Fruit fly (Drosophila melanogaster): ENCODE data around the gene MYPT-75D.

Gene MYPT-75D

DNA sequence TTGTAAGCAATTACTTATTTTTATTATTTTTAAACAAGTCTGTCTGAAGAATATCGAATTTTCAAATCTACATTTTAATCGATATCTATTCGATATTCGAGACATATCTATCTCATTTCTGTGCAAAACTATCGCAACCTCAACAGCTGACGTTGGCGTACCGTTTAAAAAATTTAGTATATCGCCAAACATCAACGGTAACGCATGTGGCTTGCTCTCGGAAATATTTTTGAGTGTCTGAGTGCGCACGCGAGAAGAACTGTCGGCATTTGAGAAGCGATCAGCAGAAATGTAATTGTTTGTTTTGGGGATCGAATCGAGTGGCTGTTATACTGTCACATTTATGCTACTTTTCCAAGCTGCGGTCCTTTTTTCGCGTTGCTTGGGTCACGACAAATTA, at the start of gene MYPT-75D:
Gene MYPT-75D, plus strand, starts transcription at position 174 of the 400 bp plus-strand sequence.
- peak; percentile 57 for TF ChIP-seq CG17801 (GFP tag; optimal IDR thresholded peaks at IDR 0.05; ENCODE audit: partially characterized antibody)

DNA sequence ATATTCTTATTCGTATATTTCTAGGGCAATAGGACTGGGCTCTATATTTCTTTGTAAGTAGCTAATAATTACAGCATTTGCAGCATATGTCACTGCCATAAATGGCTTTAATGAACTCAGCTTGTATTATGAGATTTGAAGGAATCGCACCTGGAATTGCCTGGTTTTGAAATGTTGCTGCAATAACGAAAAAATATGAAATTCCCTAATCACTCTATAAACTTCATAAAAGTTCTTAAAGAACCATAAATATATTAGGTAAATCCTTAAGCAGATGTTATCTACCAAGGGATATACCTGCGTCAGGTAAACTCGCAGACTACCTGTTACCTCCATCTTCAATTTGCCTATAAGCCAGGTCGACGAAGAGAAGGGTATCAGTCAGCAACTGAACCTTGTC, 37.4 kb upstream of the MYPT-75D start, which contains the start of gene CG7271:
Gene CG7271, plus strand, starts transcription at position 373 of the 400 bp plus-strand sequence.
- TF ChIP-seq CG17801 (GFP tag; optimal IDR thresholded peaks at IDR 0.05; ENCODE audit: partially characterized antibody), result no peak

DNA sequence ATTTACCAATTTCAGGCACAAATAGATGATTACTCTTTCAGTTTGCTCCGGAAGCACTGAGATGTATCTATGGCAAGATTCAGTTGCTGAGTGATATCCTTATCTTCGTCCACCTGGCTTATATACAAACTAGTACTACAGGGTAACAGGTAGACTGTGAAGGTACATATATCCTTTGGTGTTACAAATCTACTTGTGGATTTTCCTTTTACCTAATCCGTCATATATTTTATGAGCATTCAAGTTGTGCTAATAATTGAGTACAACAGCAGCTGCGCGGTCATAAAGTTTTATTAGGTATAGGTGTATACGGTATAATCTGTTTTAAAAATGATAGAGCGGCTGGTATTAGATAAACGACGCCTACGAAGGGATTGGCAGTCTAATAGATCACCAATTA, 32.1 kb upstream of the MYPT-75D start, which contains the start of gene term:
Gene term, minus strand, starts transcription at position 101 of the 400 bp plus-strand sequence.
- no peak for TF ChIP-seq CG17801 (GFP tag; optimal IDR thresholded peaks at IDR 0.05; ENCODE audit: partially characterized antibody)

DNA sequence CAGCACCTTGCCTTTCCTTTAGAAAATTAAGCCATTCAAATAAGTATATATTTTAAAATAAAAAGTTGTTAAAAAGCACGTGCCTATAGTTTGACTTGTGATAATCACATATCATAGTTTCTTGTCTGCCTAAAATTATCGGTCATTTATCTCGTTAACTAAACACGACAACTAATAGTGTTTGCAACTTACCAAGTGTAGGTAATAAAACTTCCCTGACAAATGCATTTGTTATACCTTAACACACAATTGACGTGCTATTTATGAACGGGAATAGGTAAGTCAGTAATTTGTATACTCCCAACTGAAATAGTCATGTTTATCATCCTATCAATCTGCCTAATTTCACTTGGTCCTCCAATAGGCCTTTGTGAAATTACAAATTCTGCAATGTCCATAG, 22.6 kb upstream of the MYPT-75D start, which contains the start of gene CG18234:
Gene CG18234, plus strand, starts transcription at position 301 of the 400 bp plus-strand sequence.
- TF ChIP-seq CG17801 (GFP tag; optimal IDR thresholded peaks at IDR 0.05; ENCODE audit: partially characterized antibody), result no peak

DNA sequence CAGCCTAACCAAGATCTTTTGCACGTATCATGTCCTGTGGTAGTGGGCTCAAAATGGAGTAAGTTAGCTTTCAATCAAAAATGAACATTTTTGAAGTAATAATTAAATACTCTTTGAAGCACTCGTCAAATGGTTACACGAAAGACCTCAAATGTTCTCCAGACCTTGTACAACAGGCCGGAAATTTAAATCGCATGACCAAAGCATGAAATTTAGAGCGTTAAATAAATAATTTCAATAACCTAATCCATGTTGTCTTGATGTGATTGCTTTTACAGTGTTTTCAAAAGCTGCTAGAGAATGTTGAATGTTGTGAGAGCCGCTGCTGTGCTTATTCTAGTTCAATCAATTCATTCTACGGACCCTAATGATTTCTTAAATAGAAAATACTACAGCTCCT, 20.6 kb upstream of the MYPT-75D start, which contains the start of gene CG18233:
Gene CG18233, plus strand, starts transcription at position 301 of the 400 bp plus-strand sequence.
- no peak for TF ChIP-seq CG17801 (GFP tag; optimal IDR thresholded peaks at IDR 0.05; ENCODE audit: partially characterized antibody)

DNA sequence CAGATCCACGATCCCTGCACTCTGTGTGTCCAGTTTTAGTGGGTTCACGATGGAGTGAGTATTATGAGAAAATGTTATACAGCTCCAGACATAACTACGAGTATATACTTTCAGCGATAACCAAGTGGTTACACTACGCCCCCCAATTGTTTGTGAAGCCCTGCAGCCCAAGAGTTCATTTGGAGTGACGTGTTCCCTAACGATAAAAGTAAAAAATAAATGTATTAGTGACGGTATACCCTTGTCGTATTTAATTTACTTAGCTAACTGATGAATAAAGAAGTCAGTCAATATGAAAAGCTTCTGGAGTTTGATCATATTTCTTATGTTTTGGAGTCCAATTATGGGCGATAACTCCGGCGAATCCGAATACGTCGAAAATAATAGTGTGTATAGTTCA, 18.6 kb upstream of the MYPT-75D start, which contains the start of gene CG18231:
Gene CG18231, plus strand, starts transcription at position 301 of the 400 bp plus-strand sequence.
- TF ChIP-seq CG17801 (GFP tag; optimal IDR thresholded peaks at IDR 0.05; ENCODE audit: partially characterized antibody), result no peak

DNA sequence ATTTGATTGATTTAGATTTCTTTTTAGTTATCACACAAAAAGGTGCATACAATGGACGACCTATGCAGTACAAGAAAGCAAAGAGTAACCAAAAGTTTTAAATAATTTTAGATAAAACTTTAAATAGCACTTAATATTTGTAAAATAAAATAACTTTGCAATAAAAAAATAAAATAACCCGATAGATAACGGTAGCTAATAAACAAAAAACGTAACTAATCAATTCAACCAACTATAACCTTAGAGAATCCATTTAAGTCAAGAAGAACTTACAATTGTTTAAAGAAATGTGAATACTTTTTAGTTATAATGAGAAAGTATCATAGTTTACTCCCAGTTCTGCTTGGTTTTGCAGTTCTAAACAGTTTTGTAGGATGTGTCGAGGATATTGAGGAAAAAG, 16.4 kb upstream of the MYPT-75D start, which contains the start of gene CG32201:
Gene CG32201, plus strand, starts transcription at position 301 of the 400 bp plus-strand sequence.
- no peak for TF ChIP-seq CG17801 (GFP tag; optimal IDR thresholded peaks at IDR 0.05; ENCODE audit: partially characterized antibody)

DNA sequence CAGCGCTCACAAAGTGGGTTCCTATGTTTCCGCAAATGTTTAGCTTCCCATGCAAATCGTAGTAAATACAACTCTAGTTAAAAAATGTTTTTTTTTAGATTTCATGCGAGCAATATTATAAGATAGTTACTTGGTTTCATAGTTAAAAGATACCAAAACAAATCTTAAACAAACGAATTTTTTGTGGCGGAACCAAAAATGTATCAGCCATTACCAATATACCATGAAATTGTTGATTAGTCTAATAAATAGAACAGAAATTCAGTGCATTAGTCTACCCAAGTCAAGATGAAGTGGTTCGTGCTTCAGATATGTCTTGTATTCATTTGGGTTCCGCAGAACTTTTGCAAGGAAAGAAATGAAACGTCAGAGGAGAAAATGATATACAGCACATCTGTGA, 14.2 kb upstream of the MYPT-75D start, which contains the start of gene CG32199:
Gene CG32199, plus strand, starts transcription at position 301 of the 400 bp plus-strand sequence.
- no peak for TF ChIP-seq CG17801 (GFP tag; optimal IDR thresholded peaks at IDR 0.05; ENCODE audit: partially characterized antibody)

DNA sequence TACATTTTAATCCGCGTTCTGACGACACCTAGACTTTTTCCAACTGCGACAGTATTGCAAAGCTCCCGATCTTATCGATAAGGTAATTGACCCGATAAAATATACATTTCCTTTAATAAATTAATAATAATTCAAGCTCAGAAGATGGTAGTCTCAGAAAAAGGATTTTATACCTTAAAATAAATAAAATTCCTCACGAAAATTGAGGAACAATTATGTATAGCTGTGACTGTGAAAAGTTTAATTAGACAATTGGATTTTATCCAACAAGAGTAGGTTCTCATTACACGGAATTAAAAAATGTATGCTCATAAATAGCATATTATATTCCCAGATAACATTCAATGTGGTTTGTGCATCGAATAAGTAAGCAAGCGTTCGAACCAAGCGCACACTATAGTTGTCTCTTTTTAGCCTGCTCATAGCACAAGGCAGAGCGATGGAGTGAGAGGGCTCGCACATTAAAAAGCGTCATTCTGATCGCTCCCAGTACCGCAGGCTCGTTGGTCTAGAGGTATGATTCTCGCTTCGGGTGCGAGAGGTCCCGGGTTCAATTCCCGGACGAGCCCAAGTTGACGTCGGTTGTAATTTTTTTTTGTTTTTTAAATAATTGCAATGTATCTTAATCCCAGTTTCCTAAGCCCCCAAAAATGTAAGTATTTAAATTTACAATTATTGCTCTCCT, 7.7 kb upstream of the MYPT-75D start, which contains the start of the genes CG13380 and CG4174:
Gene CG13380, minus strand, starts transcription at position 51 of the 685 bp plus-strand sequence.
Gene CG4174, minus strand, starts transcription at position 51 of the 685 bp plus-strand sequence.
- peak; percentile 43 for TF ChIP-seq CG17801 (GFP tag; optimal IDR thresholded peaks at IDR 0.05; ENCODE audit: partially characterized antibody)

DNA sequence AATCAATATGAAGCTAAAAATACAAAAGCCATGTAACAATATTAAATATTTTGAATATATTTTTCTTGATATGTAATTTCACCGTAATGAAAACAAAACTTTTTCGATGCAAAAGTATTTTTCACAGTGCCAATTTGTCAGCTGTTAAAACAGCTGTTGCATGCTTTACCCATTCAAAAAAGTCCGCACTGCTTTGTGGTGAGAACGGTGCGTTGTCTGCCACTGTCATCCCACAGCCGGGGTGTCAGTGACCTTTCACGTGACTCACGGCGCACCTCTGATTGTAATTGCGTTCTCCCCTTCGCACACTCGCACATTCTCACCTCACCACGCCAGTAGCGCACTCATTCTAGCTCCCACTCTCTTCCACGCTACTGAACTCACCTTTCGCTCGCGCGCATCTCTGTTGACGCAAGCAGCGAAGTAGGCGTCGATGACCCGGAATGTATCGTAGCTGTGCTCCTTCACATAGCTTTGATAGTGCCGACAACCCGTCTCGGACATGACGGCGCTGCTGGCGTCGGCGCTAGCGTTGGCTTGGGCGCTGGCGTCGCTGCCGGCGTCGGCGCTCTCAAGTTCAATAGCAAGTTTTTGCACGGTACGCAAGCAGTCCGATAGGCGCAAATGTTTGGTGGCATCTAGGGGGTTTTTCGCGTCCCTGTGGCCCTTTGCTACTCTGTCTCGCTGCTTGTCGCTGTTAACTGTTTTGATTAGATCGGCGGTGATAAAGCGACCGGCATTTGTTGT, 4.6 kb upstream of the MYPT-75D start:
- TF ChIP-seq CG17801 (GFP tag; optimal IDR thresholded peaks at IDR 0.05; ENCODE audit: partially characterized antibody), result no peak

DNA sequence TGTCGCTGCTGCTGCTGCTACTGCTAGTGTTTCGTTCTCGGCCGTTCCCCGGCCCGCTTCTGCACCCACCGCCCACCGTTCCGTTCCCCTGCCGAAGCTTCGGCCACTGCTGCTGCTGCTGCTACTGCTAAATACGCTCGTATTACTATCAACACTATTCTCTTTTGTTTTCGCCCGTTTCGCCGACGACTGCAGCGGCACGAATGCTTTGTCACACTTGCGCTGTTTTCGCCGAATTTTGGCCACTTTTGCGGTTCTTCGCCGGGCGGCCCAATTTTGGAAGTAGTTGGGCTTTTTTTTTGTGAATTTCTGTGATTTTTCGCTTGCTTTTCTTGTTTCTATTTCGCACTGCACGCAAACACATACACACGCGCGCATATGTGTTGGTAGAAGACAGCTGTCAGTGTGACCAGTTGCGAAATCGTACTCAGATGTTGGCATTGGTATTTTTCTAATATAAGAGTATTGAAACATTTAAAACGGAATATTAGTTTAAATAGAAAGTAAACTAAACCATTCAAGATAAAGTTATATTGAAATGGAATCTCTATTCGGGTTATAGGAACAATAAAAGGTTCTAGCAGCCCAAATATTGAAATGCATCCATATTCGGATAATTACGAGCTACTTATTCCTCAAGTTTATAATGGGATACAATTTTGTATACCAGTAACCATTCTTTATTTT, 3.9 kb upstream of the MYPT-75D start, which contains the start of gene not:
Gene not, minus strand, starts transcription at position 395 of the 687 bp plus-strand sequence.
- no peak for TF ChIP-seq CG17801 (GFP tag; optimal IDR thresholded peaks at IDR 0.05; ENCODE audit: partially characterized antibody)

DNA sequence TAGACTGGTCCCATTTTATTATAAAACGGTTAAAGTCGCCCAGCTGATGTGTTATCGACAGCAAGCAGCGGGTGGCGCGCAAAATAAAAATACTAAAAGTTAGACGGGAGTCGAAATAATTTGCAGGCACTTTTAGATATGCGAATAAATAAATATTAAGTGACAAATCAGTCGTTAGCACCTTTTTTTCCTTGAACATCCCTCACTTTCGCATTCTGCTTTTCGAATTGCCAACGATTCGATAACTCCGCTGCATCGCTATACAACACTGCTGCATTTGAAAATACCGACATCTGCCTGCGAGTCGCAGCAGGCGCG, 3.4 kb upstream of the MYPT-75D start, which contains the start of gene bora:
Gene bora, plus strand, starts transcription at position 271 of the 318 bp plus-strand sequence.
- no peak for TF ChIP-seq CG17801 (GFP tag; optimal IDR thresholded peaks at IDR 0.05; ENCODE audit: partially characterized antibody)

DNA sequence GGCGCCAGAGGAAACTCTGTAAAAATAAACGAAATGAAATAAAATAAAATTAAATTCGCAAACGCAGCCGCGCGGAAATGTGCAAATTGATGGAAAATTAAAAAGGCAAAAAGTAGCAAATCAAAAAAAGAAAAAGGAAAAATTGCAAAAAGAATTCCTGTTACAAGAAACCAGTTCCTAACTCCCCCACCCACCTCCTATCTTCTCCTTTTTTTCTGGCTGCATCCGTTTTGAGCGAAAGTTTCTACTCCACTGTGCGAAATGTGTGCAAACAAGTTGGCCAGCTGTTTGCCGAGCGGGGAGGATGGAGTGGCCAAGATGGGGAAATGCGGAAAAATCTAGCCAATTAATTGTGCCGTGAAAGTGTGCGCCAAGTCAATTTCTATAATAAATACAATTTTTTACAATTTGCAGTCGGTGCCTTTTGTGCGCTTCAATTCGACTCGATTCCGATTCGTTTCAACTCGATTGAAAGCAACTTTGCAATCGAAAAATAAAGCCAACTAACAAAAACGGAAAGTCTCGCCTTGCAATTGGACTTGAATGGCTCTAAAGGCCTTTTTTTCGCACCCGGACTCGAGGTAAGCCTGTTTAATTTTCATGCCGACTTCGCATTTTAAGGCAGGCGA, 806 bp downstream of the MYPT-75D start:
- TF ChIP-seq CG17801 (GFP tag; optimal IDR thresholded peaks at IDR 0.05; ENCODE audit: partially characterized antibody), result no peak

All from ovary, adult (tissue).